Worm (Caenorhabditis elegans): ENCODE data around the gene Y38E10A.1.

Y38E10A.1 gene

DNA sequence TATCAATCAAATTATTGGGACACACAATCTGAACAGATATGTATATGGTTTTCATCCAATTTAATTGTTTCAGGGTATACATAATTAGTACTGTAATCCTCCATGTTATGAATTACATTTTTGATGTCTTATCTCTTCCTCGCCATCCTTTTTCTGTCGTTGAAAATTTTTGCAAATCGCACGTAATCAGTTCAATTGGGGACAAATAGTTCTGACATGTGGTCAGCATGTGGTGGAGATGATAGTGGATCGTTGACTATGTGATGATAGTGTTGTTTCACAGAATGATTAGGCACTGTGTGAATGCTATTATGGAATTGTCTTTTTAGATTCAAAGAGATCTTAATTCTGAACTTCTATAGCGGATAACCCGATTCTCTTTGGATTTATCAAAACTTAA, 45.0 kb upstream of the Y38E10A.1 start (continued):
- TF ChIP-seq spr-3 (GFP tag; optimal IDR thresholded peaks at IDR 0.05) (no peak), vab-7 (GFP tag; IDR thresholded peaks at IDR 0.05) (no peak), zfp-3 (GFP tag; conservative IDR thresholded peaks at IDR 0.05) (no peak)

- TF ChIP-seq nhr-237 (tag; optimal IDR thresholded peaks at IDR 0.05) (no peak), ceh-82 (tag; optimal IDR thresholded peaks at IDR 0.05) (no peak), dve-1 (tag; optimal IDR thresholded peaks at IDR 0.05; ENCODE audit: insufficient read depth) (no peak), ceh-20 (GFP tag; IDR thresholded peaks at IDR 0.05) (no peak), attf-4 (tag; optimal IDR thresholded peaks at IDR 0.05) (no peak), ceh-44 (GFP tag; IDR thresholded peaks at IDR 0.05) (no peak), unc-39 (tag; optimal IDR thresholded peaks at IDR 0.05) (no peak), tag-97 (GFP tag; IDR thresholded peaks at IDR 0.05) (no peak), lin-15B (tag; optimal IDR thresholded peaks at IDR 0.05) (no peak), madf-5 (GFP tag; IDR thresholded peaks at IDR 0.05) (no peak), spr-1 (tag; optimal IDR thresholded peaks at IDR 0.05) (no peak), nhr-28 (tag; optimal IDR thresholded peaks at IDR 0.05) (no peak), Y105C5A.15 (GFP tag; IDR thresholded peaks at IDR 0.05) (no peak), snpc-4 (tag; optimal IDR thresholded peaks at IDR 0.05) (no peak), egl-27 (tag; optimal IDR thresholded peaks at IDR 0.05) (no peak)
Measured at ce11 chrII:12612218-12612617, 41.8 kb upstream of the Y38E10A.1 start, which contains the start of gene nspe-4. Gene nspe-4, plus strand, starts transcription at chrII:12612518.

DNA sequence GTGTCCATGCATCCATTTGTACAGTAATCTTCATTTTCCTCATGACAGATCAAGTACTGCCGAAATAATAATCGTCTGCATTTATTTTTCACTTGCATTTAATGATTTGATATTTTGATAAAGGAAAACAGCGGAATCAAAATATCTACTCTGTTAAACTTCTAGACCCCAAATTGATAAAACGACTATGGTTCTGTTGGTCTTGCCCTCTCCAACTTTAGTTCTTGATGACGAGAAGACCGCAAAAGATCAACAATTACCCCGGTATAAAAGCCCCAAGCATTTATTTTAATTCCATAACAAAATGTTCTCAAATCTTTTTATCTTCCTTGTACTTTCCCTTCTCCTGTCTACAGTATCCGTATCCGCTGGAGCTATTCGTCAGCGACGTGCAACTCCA, 38.2 kb upstream of the Y38E10A.1 start, which contains the start of gene Y38E10A.9:
TSS of gene Y38E10A.9 (plus strand) at position 301 of the 400 bp plus-strand sequence.
- TF ChIP-seq ceh-28 (tag; optimal IDR thresholded peaks at IDR 0.05) (no peak), Y48G9A.11 (GFP tag; IDR thresholded peaks at IDR 0.05) (no peak), hif-1 (tag; optimal IDR thresholded peaks at IDR 0.05) (no peak), mes-2 (tag; optimal IDR thresholded peaks at IDR 0.05; ENCODE audit: poor library complexity, severe bottlenecking) (no peak), tra-1 (GFP tag; IDR thresholded peaks at IDR 0.05) (no peak)

DNA sequence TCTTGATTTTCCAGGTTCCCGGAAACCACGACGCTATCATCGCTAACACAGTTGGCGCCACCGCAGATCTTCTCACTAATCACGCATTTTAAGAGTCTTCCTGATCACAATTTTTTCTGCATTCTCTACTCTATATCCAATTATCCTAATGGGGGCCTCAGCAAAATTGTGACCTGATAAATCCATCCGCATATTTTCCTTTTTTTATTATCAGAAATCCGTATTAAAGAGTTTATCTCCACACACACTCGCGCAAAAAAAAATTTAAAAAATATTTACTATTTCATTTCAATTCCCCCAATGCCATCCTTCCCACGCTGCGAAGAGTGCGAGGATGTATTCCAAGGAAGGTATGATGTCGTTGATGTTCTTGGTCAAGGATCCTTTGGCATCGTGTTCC, 36.5 kb upstream of the Y38E10A.1 start, which contains the start of gene Y38E10A.8:
TSS of gene Y38E10A.8 (plus strand) at position 301 of the 400 bp plus-strand sequence.
- TF ChIP-seq unc-62 (GFP tag; optimal IDR thresholded peaks at IDR 0.05 in 1 of 2) = peak in 1 of 2 experiments; percentile 27
- TF ChIP-seq unc-62 (tag; optimal IDR thresholded peaks at IDR 0.05) = no peak
- TF ChIP-seq F44E2.7 (GFP tag; IDR thresholded peaks at IDR 0.05) = no peak

DNA sequence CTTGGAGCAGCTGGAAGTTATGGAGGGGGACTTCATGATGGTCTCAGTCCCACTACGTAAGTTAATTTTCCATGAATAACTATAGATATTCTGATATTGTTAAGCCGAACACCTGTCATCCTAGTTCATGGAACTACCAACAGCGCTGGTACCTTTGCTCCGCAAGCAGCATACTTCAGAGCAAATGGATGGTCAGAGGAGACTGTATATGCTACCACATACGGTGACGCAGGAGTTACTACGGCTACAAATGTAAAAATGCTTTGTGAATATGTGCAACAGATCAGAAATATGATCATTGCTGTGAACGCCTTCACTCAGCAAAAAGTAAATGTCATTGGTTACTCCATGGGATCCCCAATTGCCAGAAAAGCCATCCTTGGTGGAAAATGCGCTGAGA, 35.7 kb upstream of the Y38E10A.1 start:
- TF ChIP-seq duxl-1 (tag; optimal IDR thresholded peaks at IDR 0.05; ENCODE audit: poor library complexity) = no peak
- no peak for TF ChIP-seq daf-12 (tag; optimal IDR thresholded peaks at IDR 0.05)
- TF ChIP-seq Y105C5A.15 (GFP tag; IDR thresholded peaks at IDR 0.05) = 0 out of 2 replicates have a peak, but pooled peaks have one; percentile 19
- TF ChIP-seq unc-62 (GFP tag; optimal IDR thresholded peaks at IDR 0.05 in 1 of 2) = peak in 1 of 2 experiments; percentile 96
- no peak for TF ChIP-seq unc-62 (tag; optimal IDR thresholded peaks at IDR 0.05)

- TF ChIP-seq dpl-1 (GFP tag; optimal IDR thresholded peaks at IDR 0.05) = peak; percentile 39
- TF ChIP-seq tra-1 (GFP tag; IDR thresholded peaks at IDR 0.05) = no peak
- no peak for TF ChIP-seq nhr-28 (tag; optimal IDR thresholded peaks at IDR 0.05)
- no peak for TF ChIP-seq daf-19 (GFP tag; conservative IDR thresholded peaks at IDR 0.05)
- TF ChIP-seq arid-1 (GFP tag; conservative IDR thresholded peaks at IDR 0.05) = no peak
- no peak for TF ChIP-seq mxl-2 (GFP tag; conservative IDR thresholded peaks at IDR 0.05)
- peak in 1 of 2 experiments; percentile 47 for TF ChIP-seq hif-1 (tag; optimal IDR thresholded peaks at IDR 0.05)
- no peak for TF ChIP-seq lin-29 (GFP tag; IDR thresholded peaks at IDR 0.05)
- TF ChIP-seq dmd-9 (GFP tag; IDR thresholded peaks at IDR 0.05) = no peak
- TF ChIP-seq aha-1 (tag) = peak; percentile 80
- TF ChIP-seq daf-16 (GFP tag; optimal IDR thresholded peaks at IDR 0.05) = no peak
- no peak for TF ChIP-seq daf-16 (tag; optimal IDR thresholded peaks at IDR 0.05)
- TF ChIP-seq duxl-1 (tag; optimal IDR thresholded peaks at IDR 0.05; ENCODE audit: poor library complexity) = no peak
- TF ChIP-seq hlh-30 (tag; optimal IDR thresholded peaks at IDR 0.05; ENCODE audit: insufficient read depth) = peak; percentile 64
- TF ChIP-seq D1046.2 (GFP tag; IDR thresholded peaks at IDR 0.05) = no peak
- no peak for TF ChIP-seq mdl-1 (tag; optimal IDR thresholded peaks at IDR 0.05)
Measured at ce11 chrII:12603667-12604621, 33.5 kb upstream of the Y38E10A.1 start, which contains the start of the genes ceh-100 and lips-15. Gene ceh-100, minus strand, starts transcription at chrII:12603680. Gene lips-15, plus strand, starts transcription at chrII:12604386.
